Fruit fly (Drosophila melanogaster) whole organism, wandering third instar larva: Measurements from ENCODE around the gene Lcp65Ag1.

Experiments used
- Hr83 ChIP-seq: fragments of 200-300 bp; sonication (Bioruptor generic); optimal IDR thresholded peaks from 2 replicates; lab custom pipeline; 2016; ENCODE audit warnings: missing biosample characterization, mild to moderate bottlenecking, missing genetic modification characterization, moderate library complexity; ENCODE audit not compliant: poor library complexity, severe bottlenecking
- Jra ChIP-seq: sonication (Bioruptor generic); optimal IDR thresholded peaks from 2 replicates; lab custom pipeline; 2016; ENCODE audit warnings: missing biosample characterization, missing genetic modification characterization
- br ChIP-seq: fragments of 200-800 bp; sonication (Bioruptor generic); optimal IDR thresholded peaks from 2 replicates; lab custom pipeline; 2016; ENCODE audit warnings: missing biosample characterization, missing genetic modification characterization
- ey ChIP-seq: fragments of 200-800 bp; sonication (Bioruptor generic); optimal IDR thresholded peaks from 2 replicates; lab custom pipeline; 2016; ENCODE audit warnings: missing biosample characterization, missing genetic modification characterization

- no peak for TF ChIP-seq Jra (GFP tag; lab: Kevin White, UChicago)
- TF ChIP-seq ey, result no peak
- no peak for TF ChIP-seq br (GFP tag; lab: Kevin White, UChicago)
- no peak for TF ChIP-seq Hr83 (GFP tag; lab: Kevin White, UChicago)
These were observed 19.6 kb downstream of the Lcp65Ag1 start for dm6 chr3L:6115505-6115904.
